Worm (Caenorhabditis elegans): ENCODE results near the gene srh-17.

DNA sequence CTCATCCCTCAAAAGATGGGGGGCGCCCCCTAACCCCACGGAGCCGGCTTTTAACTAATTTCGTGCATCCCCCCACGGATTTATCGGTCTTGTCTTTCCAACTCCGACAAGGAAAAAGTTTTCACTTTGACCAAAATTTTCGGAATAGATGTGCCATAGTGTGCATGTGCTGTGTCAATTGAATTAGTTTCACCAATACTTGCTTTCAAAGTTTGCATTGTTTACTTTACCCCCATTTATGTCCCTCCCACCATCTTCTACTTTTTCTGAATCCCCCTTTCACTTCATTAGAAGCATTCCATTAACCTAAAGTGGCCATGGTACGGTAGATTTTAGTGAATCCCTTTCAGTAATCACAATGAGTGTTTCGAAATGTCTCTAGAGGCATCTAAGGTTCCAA is 43.4 kb upstream of the srh-17 start:
- TF ChIP-seq unc-39 (tag; optimal IDR thresholded peaks at IDR 0.05) (no peak), skn-1 (tag; optimal IDR thresholded peaks at IDR 0.05) (no peak), ama-1 (optimal IDR thresholded peaks at IDR 0.05) (no peak), ztf-4 (tag; optimal IDR thresholded peaks at IDR 0.05) (no peak), snpc-4 (tag; optimal IDR thresholded peaks at IDR 0.05) (no peak), ceh-82 (tag; optimal IDR thresholded peaks at IDR 0.05) (no peak), mdl-1 (tag; optimal IDR thresholded peaks at IDR 0.05) (no peak), nhr-77 (tag; optimal IDR thresholded peaks at IDR 0.05) (no peak), ztf-11 (tag; optimal IDR thresholded peaks at IDR 0.05) (no peak), nhr-23 (tag; optimal IDR thresholded peaks at IDR 0.05) (no peak), peb-1 (tag; optimal IDR thresholded peaks at IDR 0.05) (no peak), lsy-2 (tag; optimal IDR thresholded peaks at IDR 0.05) (no peak)
